Worm (Caenorhabditis elegans): ENCODE measurements around the gene Y67D8C.9.
A peak's percentile ranks its signal among the peaks of the same experiment; 100 is the strongest.

The Y67D8C.9 gene

DNA sequence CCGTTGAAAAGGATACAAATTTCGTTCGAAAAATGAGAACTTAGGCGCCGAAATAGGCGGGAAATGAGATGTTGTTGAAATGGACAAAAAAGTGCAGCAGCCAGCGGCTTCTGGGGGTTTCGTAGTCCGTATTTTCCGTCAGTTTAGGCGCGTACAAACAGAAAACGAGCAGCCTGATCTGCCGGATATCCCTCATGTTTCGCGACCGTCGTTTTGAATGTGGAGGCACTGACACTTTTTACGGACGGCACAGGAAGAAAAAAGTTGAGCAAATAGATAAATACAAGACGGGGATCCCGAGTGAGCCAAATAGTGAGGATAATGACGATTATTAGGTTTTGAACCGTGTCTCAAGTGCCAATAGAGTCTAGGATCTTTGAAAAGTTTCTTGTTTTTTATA lies 10.5 kb downstream of the Y67D8C.9 start, which contains the start of gene Y67D8C.22:
TSS of gene Y67D8C.22 (minus strand) at position 101 of the 400 bp plus-strand sequence.
- TF ChIP-seq him-1 (tag; optimal IDR thresholded peaks at IDR 0.05) (no peak), W03F9.2 (tag; optimal IDR thresholded peaks at IDR 0.05) (no peak), dao-5 (tag; optimal IDR thresholded peaks at IDR 0.05) (no peak)

ce11 chrIV:3071997-3072396 lies 14.7 kb downstream of the Y67D8C.9 start, which contains the start of gene Y67D8C.2:
Gene Y67D8C.2, plus strand, starts transcription at chrIV:3072297.
- TF ChIP-seq dao-5 (tag; optimal IDR thresholded peaks at IDR 0.05) (no peak), W03F9.2 (tag; optimal IDR thresholded peaks at IDR 0.05) (no peak), him-1 (tag; optimal IDR thresholded peaks at IDR 0.05) (no peak)

DNA sequence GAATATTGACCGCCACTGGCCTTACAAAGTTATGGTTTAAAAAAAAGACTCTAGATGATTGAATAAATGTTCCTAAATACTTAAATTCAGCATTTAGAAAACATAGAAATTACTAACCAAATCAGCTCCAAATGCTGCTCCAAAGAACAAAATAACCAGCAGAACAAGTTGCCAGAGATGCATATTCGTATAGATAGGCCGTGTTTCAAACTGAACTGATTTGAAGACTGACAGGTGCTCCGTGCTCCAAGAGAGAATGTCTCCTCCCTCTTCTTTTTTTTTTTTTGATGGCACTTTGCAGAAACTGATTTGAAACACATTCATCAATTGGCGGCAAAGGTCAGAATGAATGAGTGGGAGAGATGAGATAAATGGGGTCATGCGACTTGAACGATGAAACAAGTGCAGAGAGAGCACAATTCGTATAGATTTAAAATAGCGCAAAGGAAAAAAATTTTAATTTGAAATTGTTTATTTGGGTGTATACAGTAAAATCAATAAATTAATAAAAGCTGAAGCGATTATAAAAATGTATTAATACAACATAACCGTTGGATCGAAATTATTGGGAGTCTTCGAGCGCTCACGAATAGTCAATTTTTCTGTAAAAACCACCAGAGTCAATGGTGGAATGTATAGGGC lies 17.0 kb downstream of the Y67D8C.9 start, which contains the start of gene cpg-9:
TSS of gene cpg-9 (minus strand) at position 592 of the 642 bp plus-strand sequence.
- TF ChIP-seq dao-5 (tag; optimal IDR thresholded peaks at IDR 0.05): no peak
- TF ChIP-seq him-1 (tag; optimal IDR thresholded peaks at IDR 0.05): no peak
- TF ChIP-seq W03F9.2 (tag; optimal IDR thresholded peaks at IDR 0.05): no peak

DNA sequence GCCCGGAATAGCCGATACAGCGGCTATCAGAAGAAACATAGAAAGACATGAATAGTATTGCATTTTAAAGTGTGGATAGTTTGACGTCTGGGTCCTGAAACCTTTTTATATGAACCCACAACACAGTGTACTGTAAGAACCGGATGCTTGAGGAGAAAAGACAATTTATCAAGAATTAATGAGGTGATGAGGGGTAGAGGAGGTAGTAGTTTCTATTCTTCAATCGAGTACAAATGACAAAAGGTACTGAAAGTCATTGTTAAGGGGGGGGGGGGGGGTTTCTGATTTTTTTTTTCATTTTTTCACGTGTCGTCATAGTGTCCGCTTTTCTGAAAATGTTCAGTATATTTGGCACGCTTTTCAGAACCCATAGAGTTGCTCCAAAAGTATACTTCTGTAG lies 19.9 kb downstream of the Y67D8C.9 start, which contains the start of gene Y67D8C.7:
TSS of gene Y67D8C.7 (minus strand) at position 101 of the 400 bp plus-strand sequence.
- TF ChIP-seq dao-5 (tag; optimal IDR thresholded peaks at IDR 0.05) (no peak), W03F9.2 (tag; optimal IDR thresholded peaks at IDR 0.05) (no peak), him-1 (tag; optimal IDR thresholded peaks at IDR 0.05) (no peak)

- no peak for TF ChIP-seq W03F9.2 (tag; optimal IDR thresholded peaks at IDR 0.05)
These were observed 23.7 kb downstream of the Y67D8C.9 start, which contains the start of gene Y67D8C.6 for ce11 chrIV:3062936-3063439. Gene Y67D8C.6, minus strand, starts transcription at chrIV:3063389.

DNA sequence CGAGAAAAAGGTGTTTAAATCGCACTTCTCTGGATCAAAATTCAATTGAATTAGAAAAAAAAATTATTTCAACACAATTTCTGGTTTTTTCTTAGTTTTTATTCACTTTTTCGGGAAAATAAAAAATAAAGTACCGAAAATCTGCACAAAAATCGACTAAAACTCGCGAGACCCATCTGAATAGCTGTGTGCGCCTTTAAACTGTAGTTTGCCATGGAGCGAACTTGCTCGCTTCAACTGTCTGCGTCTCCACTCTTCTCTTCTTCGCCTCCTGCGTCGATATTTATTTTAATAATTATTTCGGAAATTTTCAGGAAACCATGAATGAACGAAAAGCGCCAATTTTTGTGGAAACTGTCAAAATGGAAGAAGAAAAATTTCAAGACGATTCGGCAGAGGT lies 30.9 kb downstream of the Y67D8C.9 start:
- TF ChIP-seq W03F9.2 (tag; optimal IDR thresholded peaks at IDR 0.05) (no peak), dao-5 (tag; optimal IDR thresholded peaks at IDR 0.05) (no peak), him-1 (tag; optimal IDR thresholded peaks at IDR 0.05) (no peak)

DNA sequence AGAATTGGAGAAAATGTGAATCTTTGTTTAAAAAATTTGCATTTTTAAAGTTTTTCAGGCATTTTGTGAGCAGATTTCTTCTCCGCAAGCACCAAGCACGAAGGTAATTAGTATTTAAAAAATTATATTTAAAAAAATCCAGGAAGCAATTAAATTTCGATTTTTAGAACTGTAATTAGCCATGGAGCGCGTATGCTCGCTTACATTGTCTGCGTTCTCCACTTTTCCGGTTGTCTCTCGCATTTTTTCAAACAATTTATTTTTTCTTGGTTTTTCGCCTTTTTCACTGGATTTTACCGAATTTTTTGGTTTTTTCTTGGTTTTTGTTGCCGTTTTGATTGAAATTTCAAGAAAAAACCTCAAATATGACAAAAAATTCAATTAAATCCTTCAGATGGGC lies 31.4 kb downstream of the Y67D8C.9 start:
- TF ChIP-seq W03F9.2 (tag; optimal IDR thresholded peaks at IDR 0.05) (no peak), him-1 (tag; optimal IDR thresholded peaks at IDR 0.05) (no peak), dao-5 (tag; optimal IDR thresholded peaks at IDR 0.05) (no peak)

DNA sequence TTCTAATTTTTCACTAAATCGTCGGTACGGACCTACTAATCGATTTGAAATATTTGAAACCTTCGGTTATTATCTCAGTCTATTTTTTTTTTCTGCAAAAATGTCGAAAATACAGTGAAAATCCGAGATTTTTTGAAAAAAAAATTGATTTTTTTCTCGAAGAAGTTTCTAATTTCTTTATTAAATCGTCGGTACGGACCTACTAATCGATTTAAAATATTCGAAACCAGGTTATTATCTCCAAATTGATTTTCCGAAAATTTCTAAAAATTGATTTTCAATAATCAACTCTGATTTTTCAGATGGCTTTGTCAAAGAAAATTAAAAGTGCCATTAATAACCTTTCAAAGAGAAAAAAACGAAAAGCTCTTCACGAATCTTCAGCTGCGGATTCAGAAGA lies 33.3 kb downstream of the Y67D8C.9 start, which contains the start of gene ivph-3:
TSS of gene ivph-3 (plus strand) at position 301 of the 400 bp plus-strand sequence.
- no peak for TF ChIP-seq W03F9.2 (tag; optimal IDR thresholded peaks at IDR 0.05)
- no peak for TF ChIP-seq dao-5 (tag; optimal IDR thresholded peaks at IDR 0.05)
- TF ChIP-seq him-1 (tag; optimal IDR thresholded peaks at IDR 0.05): no peak

DNA sequence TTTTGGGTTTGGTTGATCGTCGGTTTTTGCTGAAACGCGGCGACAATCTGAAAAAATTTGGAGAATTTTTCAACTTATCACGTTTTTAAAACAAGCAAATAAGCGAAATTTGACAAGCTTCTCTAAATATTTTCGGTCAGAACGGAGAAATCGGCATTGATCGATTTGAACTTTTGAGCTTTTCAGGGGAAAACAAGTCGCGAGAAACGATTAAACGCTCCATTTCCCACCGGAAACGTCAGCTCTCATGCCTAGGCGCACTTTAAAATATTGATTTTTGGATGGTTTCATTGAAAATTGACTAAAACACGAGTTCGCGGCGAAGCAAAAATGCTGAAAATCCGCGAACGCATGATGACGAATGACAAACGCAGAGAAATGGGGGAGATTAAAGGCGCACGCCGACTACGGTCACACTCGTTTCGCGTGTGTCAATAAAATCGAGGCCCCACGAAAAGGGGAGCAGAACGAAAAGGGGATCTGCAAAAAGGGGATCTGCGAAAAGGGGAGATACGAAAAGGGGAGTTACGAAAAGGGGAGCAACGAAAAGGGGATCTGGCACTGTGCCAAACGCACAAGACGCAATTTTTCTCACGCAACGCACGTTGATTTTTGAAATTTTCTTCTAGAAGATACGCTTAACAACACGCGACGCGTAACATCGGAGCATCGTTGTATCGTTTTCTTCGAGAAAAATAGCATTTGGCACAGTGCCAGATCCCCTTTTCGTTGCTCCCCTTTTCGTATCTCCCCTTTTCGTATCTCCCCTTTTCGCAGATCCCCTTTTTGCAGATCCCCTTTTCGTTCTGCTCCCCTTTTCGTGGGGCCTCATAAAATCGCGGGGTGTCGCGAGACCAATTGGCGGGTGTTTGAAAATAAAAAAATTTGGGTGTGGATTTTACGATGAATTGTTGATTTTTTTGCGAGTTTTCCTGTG lies 36.4 kb downstream of the Y67D8C.9 start, which contains the start of gene eel-1:
TSS of gene eel-1 (minus strand) at position 51 of the 937 bp plus-strand sequence.
- TF ChIP-seq W03F9.2 (tag; optimal IDR thresholded peaks at IDR 0.05) (peak; percentile 72), dao-5 (tag; optimal IDR thresholded peaks at IDR 0.05) (peak; percentile 3), him-1 (tag; optimal IDR thresholded peaks at IDR 0.05) (peak; percentile 85)

- TF ChIP-seq him-1 (tag; optimal IDR thresholded peaks at IDR 0.05): no peak
- TF ChIP-seq W03F9.2 (tag; optimal IDR thresholded peaks at IDR 0.05): no peak
- TF ChIP-seq dao-5 (tag; optimal IDR thresholded peaks at IDR 0.05): no peak
These were observed 39.8 kb downstream of the Y67D8C.9 start for ce11 chrIV:3046889-3047288.

ce11 chrIV:3046009-3046408 lies 40.7 kb downstream of the Y67D8C.9 start:
- TF ChIP-seq W03F9.2 (tag; optimal IDR thresholded peaks at IDR 0.05) (no peak), him-1 (tag; optimal IDR thresholded peaks at IDR 0.05) (no peak), dao-5 (tag; optimal IDR thresholded peaks at IDR 0.05) (no peak)

- TF ChIP-seq W03F9.2 (tag; optimal IDR thresholded peaks at IDR 0.05) (no peak), dao-5 (tag; optimal IDR thresholded peaks at IDR 0.05) (no peak), him-1 (tag; optimal IDR thresholded peaks at IDR 0.05) (no peak)
These were observed 42.6 kb downstream of the Y67D8C.9 start for ce11 chrIV:3044158-3044557.

- TF ChIP-seq him-1 (tag; optimal IDR thresholded peaks at IDR 0.05): no peak
- TF ChIP-seq W03F9.2 (tag; optimal IDR thresholded peaks at IDR 0.05): no peak
- TF ChIP-seq dao-5 (tag; optimal IDR thresholded peaks at IDR 0.05): no peak
These were observed 48.0 kb downstream of the Y67D8C.9 start for ce11 chrIV:3038740-3039139.

Measured in whole organism, L4/young adult.